Worm (Caenorhabditis elegans) whole organism, L1 larva: ENCODE measurements around the gene Y39A1A.21.
A peak's percentile ranks its signal among the peaks of the same experiment; 100 is the strongest.

Experiments
- C04F5.9 ChIP-seq: sonication (generic microtip); optimal IDR thresholded peaks from 2 replicates; lab custom pipeline; 2016; ENCODE audit warnings: missing genetic modification characterization, missing compliant biosample characterization
- F16B12.6 ChIP-seq: fragments of 150-350 bp; optimal IDR thresholded peaks from 2 replicates; lab custom pipeline; 2014; ENCODE audit warnings: missing biosample characterization, missing genetic modification characterization
- Y116A8C.19 ChIP-seq: sonication (generic microtip); optimal IDR thresholded peaks from 2 replicates; lab custom pipeline; 2016; ENCODE audit warnings: missing compliant biosample characterization, missing genetic modification characterization, borderline replicate concordance
- aly-2 ChIP-seq: fragments of 150-350 bp; optimal IDR thresholded peaks from 2 replicates; lab custom pipeline; 2014; ENCODE audit warnings: missing biosample characterization, missing genetic modification characterization
- blmp-1 ChIP-seq: fragments of 150-350 bp; optimal IDR thresholded peaks from 2 replicates; lab custom pipeline; 2014; ENCODE audit warnings: missing biosample characterization, missing genetic modification characterization
- ceh-63 ChIP-seq: fragments of 200-800 bp; sonication (Bioruptor generic); optimal IDR thresholded peaks from 2 replicates; lab custom pipeline; 2018; ENCODE audit warnings: mild to moderate bottlenecking, missing genetic modification characterization, missing compliant biosample characterization
- ceh-88 ChIP-seq: fragments of 200-800 bp; sonication (Bioruptor generic); IDR thresholded peaks from 2 replicates; pipeline ENCODE4 v1.3.6; 2022; ENCODE audit warnings: missing genetic modification characterization, missing compliant biosample characterization
- efl-1 ChIP-seq, 4 experiments: fragments of 150-350 bp; optimal IDR thresholded peaks in 3 of 4; peaks in 1 of 4; 1 replicate in 1 of 4; 2 replicates in 3 of 4; lab custom pipeline; 2014; ENCODE audit warnings: missing biosample characterization in 2 of 4, missing genetic modification characterization in 2 of 4, missing genetic modification reagents in 2 of 4
- elt-3 ChIP-seq, 6 experiments: fragments of 150-350 bp in 1 of 6; sonication (generic microtip); optimal IDR thresholded peaks; 2 replicates each; lab custom pipeline; 2017 to 2018; ENCODE audit warnings: missing biosample characterization in 6 of 6, missing genetic modification characterization in 6 of 6, inconsistent platforms in 1 of 6
- ets-5 ChIP-seq: fragments of 200-800 bp; sonication (Bioruptor generic); IDR thresholded peaks from 2 replicates; pipeline ENCODE4 v1.3.6; 2022; ENCODE audit warnings: missing genetic modification characterization, missing compliant biosample characterization
- fkh-8 ChIP-seq: sonication (generic microtip); optimal IDR thresholded peaks from 2 replicates; lab custom pipeline; 2016; ENCODE audit warnings: mild to moderate bottlenecking, missing genetic modification characterization, missing compliant biosample characterization
- fos-1 ChIP-seq: fragments of 150-350 bp; optimal IDR thresholded peaks from 2 replicates; lab custom pipeline; 2014; ENCODE audit warnings: missing biosample characterization, missing genetic modification characterization
- grh-1 ChIP-seq: fragments of 200-800 bp; sonication (Bioruptor generic); IDR thresholded peaks from 2 replicates; pipeline ENCODE4 v1.3.6; 2022; ENCODE audit warnings: missing genetic modification reagents, missing genetic modification characterization, missing compliant biosample characterization
- hlh-4 ChIP-seq: sonication (generic microtip); optimal IDR thresholded peaks from 2 replicates; lab custom pipeline; 2016; ENCODE audit warnings: mild to moderate bottlenecking, missing genetic modification characterization, missing compliant biosample characterization
- jun-1 ChIP-seq: fragments of 150-350 bp; optimal IDR thresholded peaks from 2 replicates; lab custom pipeline; 2014; ENCODE audit warnings: missing biosample characterization, missing genetic modification reagents, missing genetic modification characterization
- lin-13 ChIP-seq: fragments of 150-350 bp; optimal IDR thresholded peaks from 2 replicates; lab custom pipeline; 2014; ENCODE audit warnings: missing biosample characterization, missing genetic modification reagents, missing genetic modification characterization
- lin-14 ChIP-seq: fragments of 200-800 bp; sonication (Bioruptor generic); optimal IDR thresholded peaks from 2 replicates; lab custom pipeline; 2018; ENCODE audit warnings: mild to moderate bottlenecking, missing genetic modification characterization, moderate library complexity, missing compliant biosample characterization
- lin-15B ChIP-seq: fragments of 150-350 bp; sonication (generic microtip); optimal IDR thresholded peaks from 3 replicates; lab custom pipeline; 2014; ENCODE audit warnings: missing biosample characterization, missing genetic modification characterization
- lir-3 ChIP-seq: sonication (generic microtip); optimal IDR thresholded peaks from 2 replicates; lab custom pipeline; 2016; ENCODE audit warnings: mild to moderate bottlenecking, missing genetic modification characterization, moderate library complexity, missing compliant biosample characterization; ENCODE audit not compliant: poor library complexity
- lsy-2 ChIP-seq, 2 experiments: fragments of 150-350 bp; optimal IDR thresholded peaks; 2 replicates each; lab custom pipeline; 2014; ENCODE audit warnings: missing biosample characterization in 2 of 2, missing genetic modification characterization in 2 of 2
- mdl-1 ChIP-seq, 2 experiments: fragments of 150-350 bp; optimal IDR thresholded peaks; 2 replicates each; lab custom pipeline; 2014 to 2017; ENCODE audit warnings: missing biosample characterization in 2 of 2, missing genetic modification characterization in 2 of 2, inconsistent platforms in 1 of 2
- mep-1 ChIP-seq: fragments of 150-350 bp; optimal IDR thresholded peaks from 2 replicates; lab custom pipeline; 2014; ENCODE audit warnings: missing biosample characterization, missing genetic modification characterization
- nhr-11 ChIP-seq: fragments of 150-350 bp; optimal IDR thresholded peaks from 2 replicates; lab custom pipeline; 2014; ENCODE audit warnings: missing biosample characterization, missing genetic modification characterization
- nhr-12 ChIP-seq: sonication (generic microtip); optimal IDR thresholded peaks from 2 replicates; lab custom pipeline; 2017; ENCODE audit warnings: missing biosample characterization, missing genetic modification characterization
- nhr-20 ChIP-seq: sonication (generic microtip); optimal IDR thresholded peaks from 2 replicates; lab custom pipeline; 2016; ENCODE audit warnings: mild to moderate bottlenecking, missing genetic modification characterization, missing compliant biosample characterization
- nhr-28 ChIP-seq: fragments of 150-350 bp; optimal IDR thresholded peaks from 2 replicates; lab custom pipeline; 2014; ENCODE audit warnings: missing biosample characterization, missing genetic modification characterization
- nhr-71 ChIP-seq: sonication (generic microtip); optimal IDR thresholded peaks from 2 replicates; lab custom pipeline; 2016; ENCODE audit warnings: mild to moderate bottlenecking, missing genetic modification characterization, moderate library complexity, missing compliant biosample characterization
- nhr-76 ChIP-seq: sonication (generic microtip); optimal IDR thresholded peaks from 2 replicates; lab custom pipeline; 2017; ENCODE audit warnings: missing biosample characterization, missing genetic modification characterization
- nhr-77 ChIP-seq: fragments of 150-350 bp; optimal IDR thresholded peaks from 2 replicates; lab custom pipeline; 2014; ENCODE audit warnings: missing biosample characterization, missing genetic modification characterization
- nhr-85 ChIP-seq: sonication (generic microtip); peaks from one replicate; lab custom pipeline; 2016; ENCODE audit warnings: missing genetic modification characterization, inconsistent platforms, missing compliant biosample characterization
- nhr-90 ChIP-seq: sonication (generic microtip); optimal IDR thresholded peaks from 2 replicates; lab custom pipeline; 2016; ENCODE audit warnings: mild to moderate bottlenecking, missing genetic modification characterization, missing compliant biosample characterization; ENCODE audit not compliant: poor library complexity
- pqm-1 ChIP-seq: sonication (generic microtip); optimal IDR thresholded peaks from 3 replicates; lab custom pipeline; 2017; ENCODE audit warnings: missing biosample characterization, missing genetic modification characterization
- rnt-1 ChIP-seq: sonication (generic microtip); optimal IDR thresholded peaks from 2 replicates; lab custom pipeline; 2016; ENCODE audit warnings: mild to moderate bottlenecking, missing genetic modification characterization, moderate library complexity, missing compliant biosample characterization
- sup-37 ChIP-seq: fragments of 200-800 bp; sonication (Bioruptor generic); optimal IDR thresholded peaks from 2 replicates; lab custom pipeline; 2018; ENCODE audit warnings: mild to moderate bottlenecking, missing genetic modification characterization, missing compliant biosample characterization
- unc-130 ChIP-seq: fragments of 150-350 bp; optimal IDR thresholded peaks from 2 replicates; lab custom pipeline; 2017; ENCODE audit warnings: missing biosample characterization, missing genetic modification characterization, inconsistent platforms
- unc-30 ChIP-seq: sonication (generic microtip); optimal IDR thresholded peaks from 2 replicates; lab custom pipeline; 2017; ENCODE audit warnings: missing biosample characterization, missing genetic modification characterization
- unc-62 ChIP-seq: fragments of 150-350 bp; optimal IDR thresholded peaks from 2 replicates; lab custom pipeline; 2014; ENCODE audit warnings: missing biosample characterization, missing genetic modification reagents, missing genetic modification characterization
- vab-15 ChIP-seq: sonication (generic microtip); optimal IDR thresholded peaks from 2 replicates; lab custom pipeline; 2017; ENCODE audit warnings: missing genotype, mild to moderate bottlenecking, missing genetic modification characterization, missing compliant biosample characterization
- xbp-1 ChIP-seq: sonication (generic microtip); optimal IDR thresholded peaks from 2 replicates; lab custom pipeline; 2016; ENCODE audit warnings: missing genetic modification characterization, missing compliant biosample characterization
- zip-4 ChIP-seq: fragments of 200-800 bp; sonication (Bioruptor generic); optimal IDR thresholded peaks from 2 replicates; lab custom pipeline; 2018; ENCODE audit warnings: mild to moderate bottlenecking, missing genetic modification characterization, moderate library complexity, missing compliant biosample characterization
- ztf-11 ChIP-seq, 2 experiments: sonication (generic microtip); optimal IDR thresholded peaks; 2 replicates each; lab custom pipeline; 2016 to 2017; ENCODE audit warnings: missing genetic modification characterization in 2 of 2, missing biosample characterization in 1 of 2, missing compliant biosample characterization in 1 of 2

Y39A1A.21 gene

ce11 chrIII:10657661-10658060 is 49.2 kb downstream of the Y39A1A.21 start:
- TF ChIP-seq efl-1 (optimal IDR thresholded peaks at IDR 0.05; lab: Kevin White, UChicago): no peak
- peak in 1 of 2 experiments; percentile 22 for TF ChIP-seq efl-1 (GFP tag; optimal IDR thresholded peaks at IDR 0.05 in 1 of 2; lab: Kevin White, UChicago)
- TF ChIP-seq nhr-20: no peak
- no peak for TF ChIP-seq nhr-77 (tag; lab: Kevin White, UChicago)

- TF ChIP-seq fos-1 (tag; lab: Kevin White, UChicago): no peak
- no peak for TF ChIP-seq vab-15 (tag; lab: Kevin White, UChicago)
- TF ChIP-seq nhr-90 (tag; lab: Kevin White, UChicago): no peak
- no peak for TF ChIP-seq ceh-63 (GFP tag; lab: Kevin White, UChicago)
- no peak for TF ChIP-seq F16B12.6 (tag; lab: Kevin White, UChicago)
- no peak for TF ChIP-seq lin-14 (GFP tag; lab: Kevin White, UChicago)
- TF ChIP-seq ceh-88 (GFP tag; lab: Robert Waterston, UW): no peak
- no peak for TF ChIP-seq sup-37 (GFP tag; lab: Kevin White, UChicago)
- no peak for TF ChIP-seq nhr-71
- TF ChIP-seq nhr-12 (tag; lab: Kevin White, UChicago): no peak
- no peak for TF ChIP-seq nhr-77 (tag; lab: Kevin White, UChicago)
- no peak for TF ChIP-seq C04F5.9
- TF ChIP-seq grh-1 (GFP tag; lab: Robert Waterston, UW): no peak
- TF ChIP-seq ztf-11 (tag; optimal IDR thresholded peaks at IDR 0.05; lab: Kevin White, UChicago): no peak
- TF ChIP-seq lin-15B (tag; lab: Kevin White, UChicago): no peak
Observed at ce11 chrIII:10656069-10656468, 50.8 kb downstream of the Y39A1A.21 start.

ce11 chrIII:10654718-10655117 is 52.1 kb downstream of the Y39A1A.21 start, which contains the start of gene cnt-2:
TSS of gene cnt-2 (plus strand) at chrIII:10655018.
- TF ChIP-seq elt-3 (tag; optimal IDR thresholded peaks at IDR 0.05; lab: Kevin White, UChicago) (no peak), blmp-1 (peak; percentile 30)
- TF ChIP-seq, all 84 proteins: peak for 1

- TF ChIP-seq blmp-1 (peak; percentile 99), mep-1 (tag; lab: Kevin White, UChicago) (peak; percentile 2), ceh-63 (GFP tag; lab: Kevin White, UChicago) (no peak)
Observed at ce11 chrIII:10653479-10653878, 53.3 kb downstream of the Y39A1A.21 start.

- peak; percentile 59 for TF ChIP-seq nhr-85 (tag; lab: Kevin White, UChicago)
- no peak for TF ChIP-seq lin-13 (GFP tag; lab: Kevin White, UChicago)
Observed at ce11 chrIII:10652833-10653232, 54.0 kb downstream of the Y39A1A.21 start.

- TF ChIP-seq ets-5 (GFP tag; lab: Robert Waterston, UW) (no peak), ceh-88 (GFP tag; lab: Robert Waterston, UW) (no peak), hlh-4 (tag; lab: Kevin White, UChicago) (no peak), xbp-1 (tag; lab: Kevin White, UChicago) (peak; percentile 29), aly-2 (tag; lab: Kevin White, UChicago) (no peak), nhr-76 (tag; lab: Kevin White, UChicago) (no peak), F16B12.6 (tag; lab: Kevin White, UChicago) (peak; percentile 29), mdl-1 (tag; optimal IDR thresholded peaks at IDR 0.05; lab: Kevin White, UChicago) (peak in 1 of 2 experiments; percentile 48), mep-1 (tag; lab: Kevin White, UChicago) (peak; percentile 63), grh-1 (GFP tag; lab: Robert Waterston, UW) (no peak), lin-14 (GFP tag; lab: Kevin White, UChicago) (no peak), Y116A8C.19 (no peak), nhr-28 (tag; lab: Kevin White, UChicago) (no peak), elt-3 (tag; optimal IDR thresholded peaks at IDR 0.05; lab: Kevin White, UChicago) (no peak), pqm-1 (no peak), unc-130 (tag; lab: Kevin White, UChicago) (no peak), lir-3 (no peak), unc-62 (GFP tag; lab: Kevin White, UChicago) (no peak), rnt-1 (no peak), efl-1 (optimal IDR thresholded peaks at IDR 0.05; lab: Kevin White, UChicago) (peak; percentile 66 to 81), efl-1 (GFP tag; optimal IDR thresholded peaks at IDR 0.05 in 1 of 2; lab: Kevin White, UChicago) (peak; percentile 43 to 89), nhr-11 (no peak), nhr-85 (tag; lab: Kevin White, UChicago) (no peak), nhr-77 (tag; lab: Kevin White, UChicago) (no peak), jun-1 (tag; lab: Kevin White, UChicago) (no peak), zip-4 (no peak), fos-1 (tag; lab: Kevin White, UChicago) (no peak), unc-30 (tag; lab: Kevin White, UChicago) (no peak), lsy-2 (tag; optimal IDR thresholded peaks at IDR 0.05; lab: Kevin White, UChicago) (peak; percentile 46 to 54), fkh-8 (tag; lab: Kevin White, UChicago) (peak; percentile 11)
Observed at ce11 chrIII:10651634-10652033, 55.2 kb downstream of the Y39A1A.21 start.
